Worm (Caenorhabditis elegans) whole organism, L4/young adult: ENCODE data around the gene dsc-4.

Experiments used
- dao-5 ChIP-seq: sonication (generic microtip); optimal IDR thresholded peaks from 2 replicates; lab custom pipeline; 2016; ENCODE audit warnings: missing genotype, missing genetic modification characterization, moderate library complexity, missing compliant biosample characterization
- him-1 ChIP-seq: sonication (generic microtip); optimal IDR thresholded peaks from 2 replicates; lab custom pipeline; 2016; ENCODE audit warnings: missing genotype, missing genetic modification reagents, missing genetic modification characterization, missing compliant biosample characterization

ce11 chrIV:306572-306971, 13.8 kb downstream of the dsc-4 start:
- TF ChIP-seq dao-5 (tag; lab: Kevin White, UChicago) (no peak), him-1 (tag; lab: Kevin White, UChicago) (no peak)
